Fruit fly (Drosophila melanogaster): ENCODE measurements around the gene Antp.
A peak's percentile ranks its signal among the peaks of the same experiment; 100 is the strongest.

Gene Antp

dm6 chr3R:6858997-6859396 is 140.0 kb downstream of the Antp start:
- no peak for TF ChIP-seq CG17806 (tag; optimal IDR thresholded peaks at IDR 0.05)
- TF ChIP-seq CG14655 (GFP tag; optimal IDR thresholded peaks at IDR 0.05): no peak
- no peak for TF ChIP-seq CG15710 (tag; optimal IDR thresholded peaks at IDR 0.05)
- TF ChIP-seq Ets98B (GFP tag; IDR thresholded peaks at IDR 0.05): no peak
- TF ChIP-seq Pif1A (GFP tag; optimal IDR thresholded peaks at IDR 0.05): no peak
- no peak for TF ChIP-seq CG34367 (tag; optimal IDR thresholded peaks at IDR 0.05)
- TF ChIP-seq Pif1B (GFP tag; optimal IDR thresholded peaks at IDR 0.05): no peak
- no peak for TF ChIP-seq CG4496 (GFP tag; IDR thresholded peaks at IDR 0.05)
- TF ChIP-seq CG8159 (tag; optimal IDR thresholded peaks at IDR 0.05): no peak

DNA sequence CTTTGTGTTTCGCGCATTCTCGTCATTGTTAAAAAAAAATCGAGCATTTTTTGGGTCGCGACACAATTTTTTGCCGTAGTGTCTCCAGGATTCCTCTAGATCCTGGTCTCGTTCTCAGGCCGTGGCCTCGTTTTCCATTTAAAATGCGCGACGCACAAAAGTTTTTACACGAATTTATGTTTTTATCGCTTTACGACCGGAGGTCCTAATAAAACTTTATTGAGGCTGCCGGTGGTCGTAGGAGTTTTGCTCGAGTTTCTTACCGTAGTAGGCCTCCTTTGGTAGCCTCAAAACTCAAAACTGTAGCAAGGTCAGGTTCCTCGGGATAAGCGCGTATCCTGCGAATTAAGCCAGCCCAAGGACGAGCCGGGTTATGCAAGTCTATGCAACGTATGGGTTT is 141.6 kb downstream of the Antp start:
- TF ChIP-seq CG32121 (GFP tag; IDR thresholded peaks at IDR 0.05) (no peak), CG12605 (GFP tag; IDR thresholded peaks at IDR 0.05) (no peak), fd96Ca (GFP tag; IDR thresholded peaks at IDR 0.05) (no peak), CG9948 (tag; optimal IDR thresholded peaks at IDR 0.05) (no peak), D1 (tag; optimal IDR thresholded peaks at IDR 0.05) (no peak), CG15710 (tag; optimal IDR thresholded peaks at IDR 0.05) (no peak), CG8301 (tag; optimal IDR thresholded peaks at IDR 0.05) (no peak), CG17806 (tag; optimal IDR thresholded peaks at IDR 0.05) (no peak), rn (GFP tag; IDR thresholded peaks at IDR 0.05) (no peak), CG13204 (GFP tag; optimal IDR thresholded peaks at IDR 0.05) (no peak), CG8159 (tag; optimal IDR thresholded peaks at IDR 0.05) (no peak), CG14655 (GFP tag; optimal IDR thresholded peaks at IDR 0.05) (no peak), CG4496 (GFP tag; IDR thresholded peaks at IDR 0.05) (no peak), CG34367 (tag; optimal IDR thresholded peaks at IDR 0.05) (no peak), Ets98B (GFP tag; IDR thresholded peaks at IDR 0.05) (no peak), Snoo (tag; optimal IDR thresholded peaks at IDR 0.05) (no peak)

DNA sequence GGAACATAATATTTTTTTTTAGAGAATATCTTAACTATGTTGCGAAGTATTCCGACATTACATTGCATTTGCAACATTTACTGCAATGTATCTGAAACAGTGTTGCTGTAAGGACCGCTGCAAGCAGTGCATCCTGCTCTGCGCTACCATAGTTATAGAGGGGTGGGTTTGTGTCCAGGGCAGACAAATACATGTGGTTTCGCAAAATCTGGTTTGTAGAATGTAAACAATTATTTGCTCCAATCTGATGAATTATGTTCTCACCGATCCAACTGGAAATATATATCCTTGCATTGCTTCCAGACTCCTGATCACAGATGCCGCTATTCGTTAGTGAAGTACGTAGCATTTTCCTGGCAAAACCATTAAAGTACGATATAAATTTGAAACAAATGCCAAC is 144.7 kb downstream of the Antp start:
- no peak for TF ChIP-seq CG4496 (GFP tag; IDR thresholded peaks at IDR 0.05)
- peak; percentile 35 for TF ChIP-seq D1 (tag; optimal IDR thresholded peaks at IDR 0.05)

DNA sequence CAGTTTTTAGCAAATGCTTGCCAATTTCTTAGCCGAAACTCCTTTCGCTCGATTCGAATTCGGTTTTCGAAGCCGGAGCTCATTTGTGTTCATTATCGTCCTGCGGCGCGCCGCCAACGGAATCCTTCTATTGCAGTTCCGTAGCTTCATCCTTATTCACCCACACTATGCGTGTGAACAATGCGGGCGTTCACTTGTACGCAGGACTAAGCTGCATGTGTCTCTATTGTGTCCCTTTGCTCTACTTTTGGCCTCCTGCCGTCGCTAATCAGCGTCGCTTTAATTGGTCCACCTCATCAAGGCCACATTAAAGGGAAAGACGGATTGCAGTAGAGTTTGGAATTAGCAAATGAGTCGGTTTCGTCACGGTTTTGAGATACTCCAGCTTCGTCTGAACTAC is 145.4 kb downstream of the Antp start:
- TF ChIP-seq fd96Ca (GFP tag; IDR thresholded peaks at IDR 0.05) (no peak), EcR (GFP tag; optimal IDR thresholded peaks at IDR 0.05) (no peak), CG8159 (tag; optimal IDR thresholded peaks at IDR 0.05) (no peak), CG8301 (tag; optimal IDR thresholded peaks at IDR 0.05) (no peak), CG12605 (GFP tag; IDR thresholded peaks at IDR 0.05) (no peak), Snoo (tag; optimal IDR thresholded peaks at IDR 0.05) (no peak), rn (GFP tag; IDR thresholded peaks at IDR 0.05) (no peak), CG9948 (tag; optimal IDR thresholded peaks at IDR 0.05) (no peak), D1 (tag; optimal IDR thresholded peaks at IDR 0.05) (no peak), CG32121 (GFP tag; IDR thresholded peaks at IDR 0.05) (no peak), Ets98B (GFP tag; IDR thresholded peaks at IDR 0.05) (no peak), CG17806 (tag; optimal IDR thresholded peaks at IDR 0.05) (no peak), Pif1B (GFP tag; optimal IDR thresholded peaks at IDR 0.05) (no peak), CG13204 (GFP tag; optimal IDR thresholded peaks at IDR 0.05) (no peak), Pif1A (GFP tag; optimal IDR thresholded peaks at IDR 0.05) (no peak), CG15710 (tag; optimal IDR thresholded peaks at IDR 0.05) (no peak), CG4496 (GFP tag; IDR thresholded peaks at IDR 0.05) (no peak), CG10348 (GFP tag; IDR thresholded peaks at IDR 0.05) (no peak)

- no peak for TF ChIP-seq Pif1A (GFP tag; optimal IDR thresholded peaks at IDR 0.05)
These were observed 146.0 kb downstream of the Antp start for dm6 chr3R:6853002-6853401.

- TF ChIP-seq CG10348 (GFP tag; IDR thresholded peaks at IDR 0.05): no peak
- no peak for TF ChIP-seq EcR (GFP tag; optimal IDR thresholded peaks at IDR 0.05)
- TF ChIP-seq rn (GFP tag; IDR thresholded peaks at IDR 0.05): no peak
- TF ChIP-seq CG17806 (tag; optimal IDR thresholded peaks at IDR 0.05): no peak
- no peak for TF ChIP-seq Ets98B (GFP tag; IDR thresholded peaks at IDR 0.05)
- TF ChIP-seq Pif1A (GFP tag; optimal IDR thresholded peaks at IDR 0.05): no peak
- TF ChIP-seq gl (tag; optimal IDR thresholded peaks at IDR 0.05): no peak
- no peak for TF ChIP-seq Snoo (tag; optimal IDR thresholded peaks at IDR 0.05)
- no peak for TF ChIP-seq CG8301 (tag; optimal IDR thresholded peaks at IDR 0.05)
- no peak for TF ChIP-seq Pif1B (GFP tag; optimal IDR thresholded peaks at IDR 0.05)
- TF ChIP-seq CG14655 (GFP tag; optimal IDR thresholded peaks at IDR 0.05): no peak
- no peak for TF ChIP-seq CG34367 (tag; optimal IDR thresholded peaks at IDR 0.05)
These were observed 149.2 kb downstream of the Antp start, which contains the start of gene Scr for dm6 chr3R:6849866-6850265. Gene Scr, minus strand, starts transcription at chr3R:6849981.

dm6 chr3R:6848595-6848994 is 150.4 kb downstream of the Antp start:
- no peak for TF ChIP-seq gl (tag; optimal IDR thresholded peaks at IDR 0.05)
- no peak for TF ChIP-seq CG4496 (GFP tag; IDR thresholded peaks at IDR 0.05)
- TF ChIP-seq D1 (tag; optimal IDR thresholded peaks at IDR 0.05): no peak
- TF ChIP-seq CG15710 (tag; optimal IDR thresholded peaks at IDR 0.05): no peak
- TF ChIP-seq CG32121 (GFP tag; IDR thresholded peaks at IDR 0.05): no peak
- TF ChIP-seq CG34367 (tag; optimal IDR thresholded peaks at IDR 0.05): no peak
- no peak for TF ChIP-seq CG8301 (tag; optimal IDR thresholded peaks at IDR 0.05)
- TF ChIP-seq Ets98B (GFP tag; IDR thresholded peaks at IDR 0.05): no peak
- no peak for TF ChIP-seq CG17806 (tag; optimal IDR thresholded peaks at IDR 0.05)
- TF ChIP-seq CG8159 (tag; optimal IDR thresholded peaks at IDR 0.05): no peak
- no peak for TF ChIP-seq CG13204 (GFP tag; optimal IDR thresholded peaks at IDR 0.05)
- no peak for TF ChIP-seq CG10348 (GFP tag; IDR thresholded peaks at IDR 0.05)
- TF ChIP-seq Pif1B (GFP tag; optimal IDR thresholded peaks at IDR 0.05): no peak
- no peak for TF ChIP-seq CG12605 (GFP tag; IDR thresholded peaks at IDR 0.05)
- no peak for TF ChIP-seq fd96Ca (GFP tag; IDR thresholded peaks at IDR 0.05)
- TF ChIP-seq EcR (GFP tag; optimal IDR thresholded peaks at IDR 0.05): no peak
- no peak for TF ChIP-seq CG9948 (tag; optimal IDR thresholded peaks at IDR 0.05)
- no peak for TF ChIP-seq Snoo (tag; optimal IDR thresholded peaks at IDR 0.05)
- no peak for TF ChIP-seq Pif1A (GFP tag; optimal IDR thresholded peaks at IDR 0.05)

Data from whole organism, pupa.